Fruit fly (Drosophila melanogaster) whole organism, embryonic: Measurements from ENCODE around the gene Rab9D.

Experiments used
- ATbp ChIP-seq: fragments of 200-800 bp; sonication (Bioruptor generic); optimal IDR thresholded peaks from 2 replicates; lab custom pipeline; 2017; ENCODE audit warnings: missing biosample characterization, mild to moderate bottlenecking, missing genetic modification characterization, missing genetic modification reagents
- Blimp-1 ChIP-seq: fragments of 200-800 bp; sonication (Bioruptor generic); optimal IDR thresholded peaks from 3 replicates; lab custom pipeline; 2018; ENCODE audit warnings: missing biosample characterization, missing genetic modification characterization, mild to moderate bottlenecking, moderate library complexity, missing genetic modification reagents
- Bteb2 ChIP-seq: fragments of 200-800 bp; sonication (Bioruptor generic); optimal IDR thresholded peaks from 2 replicates; lab custom pipeline; 2016; ENCODE audit warnings: missing biosample characterization, missing genetic modification characterization
- CG10979 ChIP-seq: fragments of 200-800 bp; sonication (Bioruptor generic); optimal IDR thresholded peaks from 2 replicates; lab custom pipeline; 2018; ENCODE audit warnings: missing biosample characterization, mild to moderate bottlenecking, missing genetic modification characterization, moderate library complexity
- CG11093 ChIP-seq: fragments of 200-800 bp; sonication (Bioruptor generic); IDR thresholded peaks from 3 replicates; pipeline ENCODE4 v1.3.6; 2022; ENCODE audit warnings: missing biosample characterization, missing genetic modification characterization
- CG12104 ChIP-seq: fragments of 200-800 bp; sonication (Bioruptor generic); optimal IDR thresholded peaks from 3 replicates; lab custom pipeline; 2016; ENCODE audit warnings: missing biosample characterization, missing genetic modification characterization
- CG12219 ChIP-seq: fragments of 200-800 bp; sonication (Bioruptor generic); optimal IDR thresholded peaks from 3 replicates; lab custom pipeline; 2018; ENCODE audit warnings: missing biosample characterization, mild to moderate bottlenecking, missing genetic modification characterization
- CG12391 ChIP-seq: fragments of 200-800 bp; sonication (Bioruptor generic); optimal IDR thresholded peaks from 3 replicates; lab custom pipeline; 2018; ENCODE audit warnings: missing biosample characterization, mild to moderate bottlenecking, missing genetic modification characterization, moderate library complexity
- CG13424 ChIP-seq: fragments of 200-800 bp; sonication (Bioruptor generic); optimal IDR thresholded peaks from 2 replicates; lab custom pipeline; 2019; ENCODE audit warnings: missing biosample characterization, mild to moderate bottlenecking, missing genetic modification characterization, moderate library complexity
- CG15601 ChIP-seq: fragments of 200-800 bp; sonication (Bioruptor generic); optimal IDR thresholded peaks from 3 replicates; lab custom pipeline; 2019; ENCODE audit warnings: missing biosample characterization, mild to moderate bottlenecking, missing genetic modification characterization, moderate library complexity
- CG1602 ChIP-seq: fragments of 200-800 bp; sonication (Bioruptor generic); optimal IDR thresholded peaks from 3 replicates; lab custom pipeline; 2016; ENCODE audit warnings: missing biosample characterization, missing genetic modification characterization
- CG17328 ChIP-seq: fragments of 200-800 bp; sonication (Bioruptor generic); IDR thresholded peaks from 2 replicates; pipeline ENCODE4 v1.3.6; 2022; ENCODE audit warnings: missing biosample characterization, missing genetic modification characterization
- CG17829 ChIP-seq: fragments of 200-800 bp; optimal IDR thresholded peaks from 2 replicates; lab custom pipeline; 2019; ENCODE audit warnings: missing biosample characterization, mild to moderate bottlenecking, missing genetic modification characterization, moderate library complexity
- CG18262 ChIP-seq: fragments of 200-800 bp; optimal IDR thresholded peaks from 3 replicates; lab custom pipeline; 2019; ENCODE audit warnings: missing biosample characterization, mild to moderate bottlenecking, missing genetic modification characterization, moderate library complexity
- CG30403 ChIP-seq: fragments of 200-800 bp; sonication (Bioruptor generic); optimal IDR thresholded peaks from 3 replicates; lab custom pipeline; 2016; ENCODE audit warnings: missing biosample characterization, missing genetic modification characterization
- CG31441 ChIP-seq: fragments of 200-800 bp; sonication (Bioruptor generic); IDR thresholded peaks from 2 replicates; pipeline ENCODE4 v1.3.6; 2022; ENCODE audit warnings: missing biosample characterization, missing genetic modification characterization
- CG32767 ChIP-seq: fragments of 200-800 bp; sonication (Bioruptor generic); IDR thresholded peaks from 2 replicates; pipeline ENCODE4 v1.3.6; 2022; ENCODE audit warnings: missing biosample characterization, missing genetic modification characterization
- CG4360 ChIP-seq: fragments of 200-800 bp; sonication (Bioruptor generic); IDR thresholded peaks from 2 replicates; pipeline ENCODE4 v1.3.6; 2022; ENCODE audit warnings: missing biosample characterization, missing genetic modification characterization
- CG4404 ChIP-seq: fragments of 200-800 bp; sonication (Bioruptor generic); IDR thresholded peaks from 2 replicates; pipeline ENCODE4 v1.3.6; 2022; ENCODE audit warnings: missing biosample characterization, missing genetic modification characterization
- CG6272 ChIP-seq: fragments of 200-800 bp; sonication (Bioruptor generic); IDR thresholded peaks from 2 replicates; pipeline ENCODE4 v1.3.6; 2022; ENCODE audit warnings: missing biosample characterization, missing genetic modification characterization
- CG7357 ChIP-seq: fragments of 200-800 bp; sonication (Bioruptor generic); IDR thresholded peaks from 3 replicates; pipeline ENCODE4 v1.3.6; 2022; ENCODE audit warnings: missing biosample characterization, missing genetic modification characterization
- CG7839 ChIP-seq: fragments of 200-800 bp; sonication (Bioruptor generic); optimal IDR thresholded peaks from 3 replicates; lab custom pipeline; 2018; ENCODE audit warnings: missing biosample characterization, mild to moderate bottlenecking, missing genetic modification characterization, moderate library complexity
- CG9437 ChIP-seq: fragments of 200-800 bp; sonication (Bioruptor generic); optimal IDR thresholded peaks from 2 replicates; lab custom pipeline; 2018; ENCODE audit warnings: missing biosample characterization, mild to moderate bottlenecking, missing genetic modification characterization
- CG9727 ChIP-seq: fragments of 200-800 bp; sonication (Bioruptor generic); optimal IDR thresholded peaks from 3 replicates; lab custom pipeline; 2017; ENCODE audit warnings: missing biosample characterization, mild to moderate bottlenecking, missing genetic modification characterization
- CG9932 ChIP-seq: fragments of 200-800 bp; sonication (Bioruptor generic); IDR thresholded peaks from 2 replicates; pipeline ENCODE4 v1.3.6; 2022; ENCODE audit warnings: missing biosample characterization, missing genetic modification characterization
- D ChIP-seq, 2 experiments: fragments of 200-800 bp in 1 of 2; fragments of >200 bp in 1 of 2; sonication (Bioruptor generic) in 1 of 2; optimal IDR thresholded peaks; 2 replicates in 1 of 2; 3 replicates in 1 of 2; lab custom pipeline; 2017; ENCODE audit warnings: mild to moderate bottlenecking in 1 of 2, missing biosample characterization in 1 of 2, missing genetic modification characterization in 1 of 2, missing genetic modification reagents in 1 of 2
- Dbx ChIP-seq: fragments of 200-800 bp; sonication (Bioruptor generic); IDR thresholded peaks from 3 replicates; pipeline ENCODE4 v1.3.6; 2022; ENCODE audit warnings: missing biosample characterization, missing genetic modification characterization
- Eip74EF ChIP-seq, 2 experiments: fragments of 200-800 bp in 1 of 2; fragments of >200 bp in 1 of 2; sonication (Bioruptor generic) in 1 of 2; optimal IDR thresholded peaks; 2 replicates each; lab custom pipeline; 2017 to 2019; ENCODE audit warnings: missing biosample characterization in 2 of 2, missing genetic modification characterization in 2 of 2, mild to moderate bottlenecking in 1 of 2, moderate library complexity in 1 of 2
- H15 ChIP-seq: fragments of 200-800 bp; sonication (Bioruptor generic); IDR thresholded peaks from 3 replicates; pipeline ENCODE4 v1.3.6; 2022; ENCODE audit warnings: missing biosample characterization, missing genetic modification characterization
- Hr3 ChIP-seq: fragments of 200-800 bp; sonication (Bioruptor generic); optimal IDR thresholded peaks from 3 replicates; lab custom pipeline; 2016; ENCODE audit warnings: missing biosample characterization, missing genetic modification characterization
- Opbp ChIP-seq: fragments of 200-800 bp; sonication (Bioruptor generic); IDR thresholded peaks from 3 replicates; pipeline ENCODE4 v1.3.6; 2022; ENCODE audit warnings: missing biosample characterization, missing genetic modification characterization; ENCODE audit not compliant: partially characterized antibody
- Sox102F ChIP-seq: fragments of 200-800 bp; sonication (Bioruptor generic); optimal IDR thresholded peaks from 2 replicates; lab custom pipeline; 2018; ENCODE audit warnings: missing biosample characterization, mild to moderate bottlenecking, missing genetic modification characterization, moderate library complexity
- Xbp1 ChIP-seq: fragments of 200-800 bp; sonication (Bioruptor generic); optimal IDR thresholded peaks from 3 replicates; lab custom pipeline; 2016; ENCODE audit warnings: missing biosample characterization, mild to moderate bottlenecking, missing genetic modification characterization
- bcd ChIP-seq: fragments of 200-800 bp; sonication (Bioruptor generic); optimal IDR thresholded peaks from 2 replicates; lab custom pipeline; 2017; ENCODE audit warnings: missing biosample characterization, mild to moderate bottlenecking, missing genetic modification characterization
- croc ChIP-seq: fragments of 200-800 bp; sonication (Bioruptor generic); conservative IDR thresholded peaks from 3 replicates; pipeline ENCODE4 v1.3.6; 2022; ENCODE audit warnings: missing biosample characterization, missing genetic modification characterization
- danr ChIP-seq: fragments of 200-800 bp; sonication (Bioruptor generic); IDR thresholded peaks from 2 replicates; pipeline ENCODE4 v1.3.6; 2022; ENCODE audit warnings: missing biosample characterization, missing genetic modification characterization
- dmrt11E ChIP-seq: fragments of 200-800 bp; sonication (Bioruptor generic); optimal IDR thresholded peaks from 3 replicates; lab custom pipeline; 2018; ENCODE audit warnings: missing biosample characterization, mild to moderate bottlenecking, missing genetic modification characterization, moderate library complexity
- esg ChIP-seq: fragments of 200-800 bp; sonication (Bioruptor generic); conservative IDR thresholded peaks from 2 replicates; pipeline ENCODE4 v1.3.6; 2022; ENCODE audit warnings: missing biosample characterization, missing genetic modification characterization
- exex ChIP-seq: fragments of 200-800 bp; sonication (Bioruptor generic); optimal IDR thresholded peaks from 4 replicates; lab custom pipeline; 2018; ENCODE audit warnings: missing biosample characterization, mild to moderate bottlenecking, missing genetic modification characterization, moderate library complexity
- fd102C ChIP-seq: fragments of 200-800 bp; sonication (Bioruptor generic); optimal IDR thresholded peaks from 2 replicates; lab custom pipeline; 2018; ENCODE audit warnings: missing biosample characterization, mild to moderate bottlenecking, missing genetic modification characterization, moderate library complexity
- fd3F ChIP-seq: fragments of 200-800 bp; sonication (Bioruptor generic); optimal IDR thresholded peaks from 2 replicates; lab custom pipeline; 2018; ENCODE audit warnings: missing biosample characterization, mild to moderate bottlenecking, missing genetic modification characterization, moderate library complexity
- gro ChIP-seq: fragments of 200-800 bp; sonication (Bioruptor generic); optimal IDR thresholded peaks from 2 replicates; lab custom pipeline; 2016; ENCODE audit warnings: missing biosample characterization, missing genetic modification characterization
- jing ChIP-seq: fragments of 200-800 bp; sonication (Bioruptor generic); optimal IDR thresholded peaks from 2 replicates; lab custom pipeline; 2018; ENCODE audit warnings: missing biosample characterization, mild to moderate bottlenecking, missing genetic modification characterization
- onecut ChIP-seq: fragments of 200-800 bp; sonication (Bioruptor generic); IDR thresholded peaks from 2 replicates; pipeline ENCODE4 v1.3.6; 2022; ENCODE audit warnings: missing biosample characterization, missing genetic modification characterization
- psq ChIP-seq: fragments of 200-800 bp; sonication (Bioruptor generic); optimal IDR thresholded peaks from 2 replicates; lab custom pipeline; 2017; ENCODE audit warnings: missing biosample characterization, missing genetic modification characterization
- so ChIP-seq: fragments of 200-800 bp; sonication (Bioruptor generic); IDR thresholded peaks from 3 replicates; pipeline ENCODE4 v1.3.6; 2022; ENCODE audit warnings: missing biosample characterization, missing genetic modification characterization
- sob ChIP-seq: fragments of 200-800 bp; sonication (Bioruptor generic); IDR thresholded peaks from 2 replicates; pipeline ENCODE4 v1.3.6; 2022; ENCODE audit warnings: missing biosample characterization, missing genetic modification characterization
- vfl ChIP-seq: fragments of 200-800 bp; sonication (Bioruptor generic); optimal IDR thresholded peaks from 2 replicates; lab custom pipeline; 2016; ENCODE audit warnings: missing biosample characterization, missing genetic modification characterization
- z ChIP-seq: fragments of 200-800 bp; sonication (Bioruptor generic); IDR thresholded peaks from 3 replicates; pipeline ENCODE4 v1.3.6; 2022; ENCODE audit warnings: missing biosample characterization, missing genetic modification characterization

Gene Rab9D

DNA sequence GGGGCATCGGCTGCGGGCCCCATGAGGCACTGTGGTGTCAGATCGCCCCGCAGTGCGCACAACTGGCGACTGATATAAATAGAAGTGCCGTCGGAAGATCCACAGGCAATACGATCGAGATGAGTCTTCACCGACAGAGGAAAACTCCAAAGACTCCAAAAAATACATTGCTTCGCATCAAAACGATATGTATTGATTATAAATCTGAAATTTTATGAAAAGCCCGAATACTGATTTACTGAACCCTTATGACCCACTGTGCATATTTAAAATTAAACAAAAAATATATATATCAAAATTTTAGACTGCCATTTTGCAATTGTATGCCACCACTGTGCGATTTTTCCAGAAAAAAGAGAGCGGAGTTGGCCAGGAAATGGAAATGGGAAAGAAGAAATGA lies 31.5 kb upstream of the Rab9D start (continued):
- TF ChIP-seq sob (0 out of 2 replicates have a peak, but pooled peaks have one; percentile 39), CG4360 (peak; percentile 15; the same call in 1 of the 2 replicates), CG9932 (GFP tag; lab: Robert Waterston, UW) (no peak), CG11093 (GFP tag; lab: Robert Waterston, UW) (peak; percentile 46; the same call in 1 of the 3 replicates), so (GFP tag; lab: Robert Waterston, UW) (peak; percentile 56; the same call in 1 of the 3 replicates), Xbp1 (GFP tag; lab: Kevin White, UChicago) (peak; percentile 42), onecut (GFP tag; lab: Robert Waterston, UW) (0 out of 2 replicates have a peak, but pooled peaks have one; percentile 26), gro (GFP tag; lab: Kevin White, UChicago) (no peak), Dbx (GFP tag; lab: Robert Waterston, UW) (no peak), Sox102F (peak; percentile 62), dmrt11E (tag; lab: Kevin White, UChicago) (peak; percentile 17), CG6272 (GFP tag; lab: Robert Waterston, UW) (peak; percentile 11; the same call in 1 of the 2 replicates), ATbp (peak; percentile 71), CG12104 (GFP tag; lab: Kevin White, UChicago) (peak; percentile 14), croc (GFP tag; lab: Robert Waterston, UW) (peak; percentile 42; the same call in 2 of the 3 replicates), CG18262 (tag; lab: Kevin White, UChicago) (peak; percentile 74), CG31441 (GFP tag; lab: Robert Waterston, UW) (peak; percentile 67), CG9727 (peak; percentile 3), Hr3 (GFP tag; lab: Kevin White, UChicago) (peak; percentile 24), CG17328 (GFP tag; lab: Robert Waterston, UW) (peak; percentile 36; the same call in 1 of the 2 replicates), CG13424 (peak; percentile 54), CG7839 (tag; lab: Kevin White, UChicago) (peak; percentile 56), jing (GFP tag; lab: Kevin White, UChicago) (peak; percentile 15), CG12391 (peak; percentile 44), z (GFP tag; lab: Robert Waterston, UW) (no peak), Bteb2 (no peak), Eip74EF (GFP tag; optimal IDR thresholded peaks at IDR 0.05; lab: Kevin White, UChicago) (peak in 1 of 2 experiments; percentile 13), H15 (GFP tag; lab: Robert Waterston, UW) (0 out of 3 replicates have a peak, but pooled peaks have one; percentile 20), CG4404 (GFP tag; lab: Robert Waterston, UW) (peak; percentile 32; the same call in 1 of the 2 replicates), CG7357 (GFP tag; lab: Robert Waterston, UW) (0 out of 3 replicates have a peak, but pooled peaks have one; percentile 19), exex (no peak), CG1602 (GFP tag; lab: Kevin White, UChicago) (peak; percentile 41), psq (GFP tag; lab: Kevin White, UChicago) (no peak), Blimp-1 (peak; percentile 69), vfl (GFP tag; lab: Kevin White, UChicago) (no peak), CG32767 (no peak), fd3F (no peak), CG10979 (tag; lab: Kevin White, UChicago) (peak; percentile 70), CG12219 (GFP tag; lab: Kevin White, UChicago) (peak; percentile 2), esg (0 out of 2 replicates have a peak, but pooled peaks have one; percentile 32), D (optimal IDR thresholded peaks at IDR 0.05; lab: Kevin White, UChicago) (no peak), D (GFP tag; optimal IDR thresholded peaks at IDR 0.05; lab: Kevin White, UChicago) (peak; percentile 42), CG30403 (GFP tag; lab: Kevin White, UChicago) (peak; percentile 23), Opbp (no peak), CG15601 (tag; lab: Kevin White, UChicago) (peak; percentile 45), fd102C (GFP tag; lab: Kevin White, UChicago) (no peak), danr (GFP tag; lab: Robert Waterston, UW) (0 out of 2 replicates have a peak, but pooled peaks have one; percentile 32), bcd (GFP tag; lab: Kevin White, UChicago) (peak; percentile 20), CG9437 (GFP tag; lab: Kevin White, UChicago) (peak; percentile 35), CG17829 (tag; lab: Kevin White, UChicago) (peak; percentile 49)
